Worm (Caenorhabditis elegans) whole organism, L1 larva: ENCODE results near the gene pen-2.

ENCODE experiments used
- C04F5.9 ChIP-seq: sonication (generic microtip); optimal IDR thresholded peaks from 2 replicates; lab custom pipeline; 2016; ENCODE audit warnings: missing genetic modification characterization, missing compliant biosample characterization
- C34B4.2 ChIP-seq: sonication (generic microtip); optimal IDR thresholded peaks from 2 replicates; lab custom pipeline; 2017; ENCODE audit warnings: mild to moderate bottlenecking, missing genetic modification characterization, missing compliant biosample characterization
- Y116A8C.19 ChIP-seq: sonication (generic microtip); optimal IDR thresholded peaks from 2 replicates; lab custom pipeline; 2016; ENCODE audit warnings: missing compliant biosample characterization, missing genetic modification characterization, borderline replicate concordance
- alr-1 ChIP-seq: fragments of 200-800 bp; sonication (Bioruptor generic); optimal IDR thresholded peaks from 2 replicates; lab custom pipeline; 2018; ENCODE audit warnings: borderline replicate concordance, mild to moderate bottlenecking, missing genetic modification characterization, missing compliant biosample characterization
- aly-2 ChIP-seq: fragments of 150-350 bp; optimal IDR thresholded peaks from 2 replicates; lab custom pipeline; 2014; ENCODE audit warnings: missing biosample characterization, missing genetic modification characterization
- ama-1 ChIP-seq: fragments of 150-350 bp; optimal IDR thresholded peaks from 2 replicates; lab custom pipeline; 2014
- blmp-1 ChIP-seq: fragments of 150-350 bp; optimal IDR thresholded peaks from 2 replicates; lab custom pipeline; 2014; ENCODE audit warnings: missing biosample characterization, missing genetic modification characterization
- ceh-63 ChIP-seq: fragments of 200-800 bp; sonication (Bioruptor generic); optimal IDR thresholded peaks from 2 replicates; lab custom pipeline; 2018; ENCODE audit warnings: mild to moderate bottlenecking, missing genetic modification characterization, missing compliant biosample characterization
- ceh-88 ChIP-seq: fragments of 200-800 bp; sonication (Bioruptor generic); IDR thresholded peaks from 2 replicates; pipeline ENCODE4 v1.3.6; 2022; ENCODE audit warnings: missing genetic modification characterization, missing compliant biosample characterization
- dpl-1 ChIP-seq, 3 experiments: fragments of 150-350 bp in 2 of 3; sonication (generic microtip) in 1 of 3; optimal IDR thresholded peaks; 2 replicates each; lab custom pipeline; 2014 to 2017; ENCODE audit warnings: missing biosample characterization in 3 of 3, missing genetic modification characterization in 3 of 3, missing genetic modification reagents in 3 of 3
- dsc-1 ChIP-seq: sonication (generic microtip); optimal IDR thresholded peaks from 2 replicates; lab custom pipeline; 2016; ENCODE audit warnings: mild to moderate bottlenecking, missing genetic modification characterization, missing compliant biosample characterization
- egl-13 ChIP-seq: sonication (generic microtip); optimal IDR thresholded peaks from 2 replicates; lab custom pipeline; 2016; ENCODE audit warnings: missing genotype, missing genetic modification reagents, missing genetic modification characterization, missing compliant biosample characterization
- egl-27 ChIP-seq, 2 experiments: fragments of 150-350 bp in 1 of 2; sonication (generic microtip); optimal IDR thresholded peaks; 3 replicates each; lab custom pipeline; 2017 to 2018; ENCODE audit warnings: missing biosample characterization in 2 of 2, missing genetic modification characterization in 2 of 2, missing genetic modification reagents in 2 of 2
- elt-2 ChIP-seq: sonication (generic microtip); optimal IDR thresholded peaks from 2 replicates; lab custom pipeline; 2016; ENCODE audit warnings: missing genetic modification characterization, mild to moderate bottlenecking, inconsistent platforms, missing compliant biosample characterization, missing genetic modification reagents
- elt-3 ChIP-seq, 6 experiments: fragments of 150-350 bp in 1 of 6; sonication (generic microtip); optimal IDR thresholded peaks; 2 replicates each; lab custom pipeline; 2017 to 2018; ENCODE audit warnings: missing biosample characterization in 6 of 6, missing genetic modification characterization in 6 of 6, inconsistent platforms in 1 of 6
- fos-1 ChIP-seq: fragments of 150-350 bp; optimal IDR thresholded peaks from 2 replicates; lab custom pipeline; 2014; ENCODE audit warnings: missing biosample characterization, missing genetic modification characterization
- grh-1 ChIP-seq: fragments of 200-800 bp; sonication (Bioruptor generic); IDR thresholded peaks from 2 replicates; pipeline ENCODE4 v1.3.6; 2022; ENCODE audit warnings: missing genetic modification reagents, missing genetic modification characterization, missing compliant biosample characterization
- hpl-2 ChIP-seq: fragments of 150-350 bp; optimal IDR thresholded peaks from 2 replicates; lab custom pipeline; 2014; ENCODE audit warnings: missing biosample characterization, missing genetic modification reagents, missing genetic modification characterization
- jun-1 ChIP-seq: fragments of 150-350 bp; optimal IDR thresholded peaks from 2 replicates; lab custom pipeline; 2014; ENCODE audit warnings: missing biosample characterization, missing genetic modification reagents, missing genetic modification characterization
- lin-13 ChIP-seq: fragments of 150-350 bp; optimal IDR thresholded peaks from 2 replicates; lab custom pipeline; 2014; ENCODE audit warnings: missing biosample characterization, missing genetic modification reagents, missing genetic modification characterization
- lin-14 ChIP-seq: fragments of 200-800 bp; sonication (Bioruptor generic); optimal IDR thresholded peaks from 2 replicates; lab custom pipeline; 2018; ENCODE audit warnings: mild to moderate bottlenecking, missing genetic modification characterization, moderate library complexity, missing compliant biosample characterization
- lir-3 ChIP-seq: sonication (generic microtip); optimal IDR thresholded peaks from 2 replicates; lab custom pipeline; 2016; ENCODE audit warnings: mild to moderate bottlenecking, missing genetic modification characterization, moderate library complexity, missing compliant biosample characterization; ENCODE audit not compliant: poor library complexity
- lsy-2 ChIP-seq, 2 experiments: fragments of 150-350 bp; optimal IDR thresholded peaks; 2 replicates each; lab custom pipeline; 2014; ENCODE audit warnings: missing biosample characterization in 2 of 2, missing genetic modification characterization in 2 of 2
- mab-9 ChIP-seq: fragments of 200-800 bp; sonication (Bioruptor generic); IDR thresholded peaks from 2 replicates; pipeline ENCODE4 v1.3.6; 2022; ENCODE audit warnings: missing genetic modification reagents, missing genetic modification characterization, missing compliant biosample characterization
- mdl-1 ChIP-seq, 2 experiments: fragments of 150-350 bp; optimal IDR thresholded peaks; 2 replicates each; lab custom pipeline; 2014 to 2017; ENCODE audit warnings: missing biosample characterization in 2 of 2, missing genetic modification characterization in 2 of 2, inconsistent platforms in 1 of 2
- mef-2 ChIP-seq: fragments of 150-350 bp; optimal IDR thresholded peaks from 2 replicates; lab custom pipeline; 2014; ENCODE audit warnings: missing biosample characterization, missing genetic modification characterization
- mep-1 ChIP-seq: fragments of 150-350 bp; optimal IDR thresholded peaks from 2 replicates; lab custom pipeline; 2014; ENCODE audit warnings: missing biosample characterization, missing genetic modification characterization
- nhr-11 ChIP-seq: fragments of 150-350 bp; optimal IDR thresholded peaks from 2 replicates; lab custom pipeline; 2014; ENCODE audit warnings: missing biosample characterization, missing genetic modification characterization
- nhr-12 ChIP-seq: sonication (generic microtip); optimal IDR thresholded peaks from 2 replicates; lab custom pipeline; 2017; ENCODE audit warnings: missing biosample characterization, missing genetic modification characterization
- nhr-19 ChIP-seq: fragments of 200-800 bp; sonication (Bioruptor generic); conservative IDR thresholded peaks from 2 replicates; pipeline ENCODE4 v1.3.6; 2022; ENCODE audit warnings: missing genetic modification characterization, missing compliant biosample characterization
- nhr-28 ChIP-seq: fragments of 150-350 bp; optimal IDR thresholded peaks from 2 replicates; lab custom pipeline; 2014; ENCODE audit warnings: missing biosample characterization, missing genetic modification characterization
- nhr-76 ChIP-seq: sonication (generic microtip); optimal IDR thresholded peaks from 2 replicates; lab custom pipeline; 2017; ENCODE audit warnings: missing biosample characterization, missing genetic modification characterization
- nhr-84 ChIP-seq: sonication (generic microtip); optimal IDR thresholded peaks from 2 replicates; lab custom pipeline; 2017; ENCODE audit warnings: missing biosample characterization, missing genetic modification characterization
- nhr-85 ChIP-seq: sonication (generic microtip); peaks from one replicate; lab custom pipeline; 2016; ENCODE audit warnings: missing genetic modification characterization, inconsistent platforms, missing compliant biosample characterization
- nhr-90 ChIP-seq: sonication (generic microtip); optimal IDR thresholded peaks from 2 replicates; lab custom pipeline; 2016; ENCODE audit warnings: mild to moderate bottlenecking, missing genetic modification characterization, missing compliant biosample characterization; ENCODE audit not compliant: poor library complexity
- pax-3 ChIP-seq: fragments of 200-800 bp; sonication (Bioruptor generic); optimal IDR thresholded peaks from 2 replicates; lab custom pipeline; 2018; ENCODE audit warnings: mild to moderate bottlenecking, missing genetic modification characterization, moderate library complexity, missing compliant biosample characterization
- skn-1 ChIP-seq: fragments of 150-350 bp; optimal IDR thresholded peaks from 2 replicates; lab custom pipeline; 2014; ENCODE audit warnings: missing biosample characterization, missing genetic modification characterization
- snpc-4 ChIP-seq: fragments of 150-350 bp; optimal IDR thresholded peaks from 2 replicates; lab custom pipeline; 2014; ENCODE audit warnings: missing biosample characterization, missing genetic modification characterization
- snu-23 ChIP-seq: sonication (generic microtip); optimal IDR thresholded peaks from 2 replicates; lab custom pipeline; 2016; ENCODE audit warnings: missing genetic modification characterization, missing compliant biosample characterization
- sup-37 ChIP-seq: fragments of 200-800 bp; sonication (Bioruptor generic); optimal IDR thresholded peaks from 2 replicates; lab custom pipeline; 2018; ENCODE audit warnings: mild to moderate bottlenecking, missing genetic modification characterization, missing compliant biosample characterization
- swsn-7 ChIP-seq: sonication (generic microtip); optimal IDR thresholded peaks from 2 replicates; lab custom pipeline; 2016; ENCODE audit warnings: missing genetic modification characterization, missing compliant biosample characterization
- tbx-2 ChIP-seq: sonication (generic microtip); optimal IDR thresholded peaks from 2 replicates; lab custom pipeline; 2016; ENCODE audit warnings: missing genetic modification characterization, missing compliant biosample characterization
- unc-86 ChIP-seq: sonication (generic microtip); optimal IDR thresholded peaks from 2 replicates; lab custom pipeline; 2016; ENCODE audit warnings: missing genetic modification characterization, missing compliant biosample characterization
- unc-98 ChIP-seq: fragments of 200-800 bp; sonication (Bioruptor generic); IDR thresholded peaks from 2 replicates; pipeline ENCODE4 v1.3.6; 2022; ENCODE audit warnings: missing genetic modification characterization, missing compliant biosample characterization
- zag-1 ChIP-seq: fragments of 150-350 bp; optimal IDR thresholded peaks from 2 replicates; lab custom pipeline; 2014; ENCODE audit warnings: missing biosample characterization, missing genetic modification characterization
- zip-4 ChIP-seq: fragments of 200-800 bp; sonication (Bioruptor generic); optimal IDR thresholded peaks from 2 replicates; lab custom pipeline; 2018; ENCODE audit warnings: mild to moderate bottlenecking, missing genetic modification characterization, moderate library complexity, missing compliant biosample characterization
- ztf-11 ChIP-seq, 2 experiments: sonication (generic microtip); optimal IDR thresholded peaks; 2 replicates each; lab custom pipeline; 2016 to 2017; ENCODE audit warnings: missing genetic modification characterization in 2 of 2, missing biosample characterization in 1 of 2, missing compliant biosample characterization in 1 of 2

The pen-2 gene

ce11 chrIII:11332306-11332705 lies 10.8 kb upstream of the pen-2 start:
- no peak for TF ChIP-seq alr-1 (tag; lab: Kevin White, UChicago)

- TF ChIP-seq sup-37 (GFP tag; lab: Kevin White, UChicago) (no peak), grh-1 (GFP tag; lab: Robert Waterston, UW) (no peak), egl-27 (tag; optimal IDR thresholded peaks at IDR 0.05; lab: Kevin White, UChicago) (no peak), snu-23 (GFP tag; lab: Kevin White, UChicago) (no peak), lin-14 (GFP tag; lab: Kevin White, UChicago) (no peak), nhr-11 (tag; lab: Kevin White, UChicago) (no peak), C04F5.9 (tag; lab: Kevin White, UChicago) (no peak), blmp-1 (no peak), alr-1 (tag; lab: Kevin White, UChicago) (no peak)
Measured at ce11 chrIII:11333032-11333732, 9.9 kb upstream of the pen-2 start, which contains the start of gene T28D6.5. TSS of gene T28D6.5 (plus strand) at chrIII:11333682.

ce11 chrIII:11334346-11334745 lies 8.8 kb upstream of the pen-2 start:
- no peak for TF ChIP-seq elt-3 (tag; optimal IDR thresholded peaks at IDR 0.05; lab: Kevin White, UChicago)
- TF ChIP-seq nhr-12 (tag; lab: Kevin White, UChicago) = no peak
- no peak for TF ChIP-seq unc-98
- TF ChIP-seq mep-1 (tag; lab: Kevin White, UChicago) = no peak
- TF ChIP-seq nhr-19 (GFP tag; lab: Robert Waterston, UW) = no peak
- TF ChIP-seq nhr-85 (tag; lab: Kevin White, UChicago) = no peak
- no peak for TF ChIP-seq alr-1 (tag; lab: Kevin White, UChicago)
- TF ChIP-seq Y116A8C.19 (tag; lab: Kevin White, UChicago) = no peak
- TF ChIP-seq tbx-2 = peak; percentile 12
- no peak for TF ChIP-seq ceh-63 (GFP tag; lab: Kevin White, UChicago)
- no peak for TF ChIP-seq pax-3 (tag; lab: Kevin White, UChicago)
- TF ChIP-seq unc-86 = peak; percentile 45
- TF ChIP-seq lin-14 (GFP tag; lab: Kevin White, UChicago) = peak; percentile 79
- TF ChIP-seq zag-1 (tag; lab: Kevin White, UChicago) = no peak
- peak in 1 of 2 experiments; percentile 50 for TF ChIP-seq lsy-2 (tag; optimal IDR thresholded peaks at IDR 0.05; lab: Kevin White, UChicago)
- peak; percentile 16 for TF ChIP-seq egl-13
- TF ChIP-seq fos-1 = no peak
- TF ChIP-seq blmp-1 = no peak
- TF ChIP-seq mdl-1 (tag; optimal IDR thresholded peaks at IDR 0.05; lab: Kevin White, UChicago) = no peak
- no peak for TF ChIP-seq ztf-11 (tag; optimal IDR thresholded peaks at IDR 0.05; lab: Kevin White, UChicago)
- TF ChIP-seq dpl-1 (GFP tag; optimal IDR thresholded peaks at IDR 0.05; lab: Kevin White, UChicago) = no peak
- no peak for TF ChIP-seq hpl-2 (GFP tag; lab: Kevin White, UChicago)
- no peak for TF ChIP-seq zip-4 (GFP tag; lab: Kevin White, UChicago)
- TF ChIP-seq snpc-4 = no peak
- no peak for TF ChIP-seq elt-2 (tag; lab: Kevin White, UChicago)
- peak; percentile 32 for TF ChIP-seq swsn-7 (tag; lab: Kevin White, UChicago)
- TF ChIP-seq sup-37 (GFP tag; lab: Kevin White, UChicago) = no peak
- TF ChIP-seq lin-13 (GFP tag; lab: Kevin White, UChicago) = no peak
- no peak for TF ChIP-seq dsc-1
- no peak for TF ChIP-seq nhr-84 (tag; lab: Kevin White, UChicago)
- TF ChIP-seq nhr-90 (tag; lab: Kevin White, UChicago) = no peak
- no peak for TF ChIP-seq mef-2 (tag; lab: Kevin White, UChicago)
- TF ChIP-seq nhr-76 (tag; lab: Kevin White, UChicago) = no peak
- no peak for TF ChIP-seq aly-2 (tag; lab: Kevin White, UChicago)
- no peak for TF ChIP-seq mab-9
- TF ChIP-seq skn-1 (tag; lab: Kevin White, UChicago) = peak; percentile 20
- no peak for TF ChIP-seq ama-1 (lab: Kevin White, UChicago)
- no peak for TF ChIP-seq C34B4.2 (tag; lab: Kevin White, UChicago)
- TF ChIP-seq lir-3 (tag; lab: Kevin White, UChicago) = no peak
- no peak for TF ChIP-seq jun-1 (tag; lab: Kevin White, UChicago)
- TF ChIP-seq nhr-28 (tag; lab: Kevin White, UChicago) = no peak
- no peak for TF ChIP-seq ceh-88 (GFP tag; lab: Robert Waterston, UW)
- TF ChIP-seq C04F5.9 (tag; lab: Kevin White, UChicago) = no peak
